Worm (Caenorhabditis elegans) whole organism, mixed stage, embryonic: Measurements from ENCODE around the gene Y39G8B.13.

Experiments
- M03D4.4 ChIP-seq: sonication (generic microtip); optimal IDR thresholded peaks from 2 replicates; lab custom pipeline; 2017; ENCODE audit warnings: mild to moderate bottlenecking, missing genetic modification characterization, missing compliant biosample characterization
- bed-3 ChIP-seq: fragments of 200-800 bp; sonication (Bioruptor generic); optimal IDR thresholded peaks from 3 replicates; lab custom pipeline; 2018; ENCODE audit warnings: mild to moderate bottlenecking, missing genetic modification characterization, moderate library complexity, missing compliant biosample characterization
- blmp-1 ChIP-seq: fragments of 150-350 bp; optimal IDR thresholded peaks from 2 replicates; lab custom pipeline; 2014; ENCODE audit warnings: missing biosample characterization, missing genetic modification characterization
- ceh-39 ChIP-seq: fragments of 150-350 bp; optimal IDR thresholded peaks from 2 replicates; lab custom pipeline; 2014; ENCODE audit warnings: missing biosample characterization, missing genetic modification characterization
- ceh-43 ChIP-seq: fragments of 200-800 bp; sonication (Bioruptor generic); optimal IDR thresholded peaks from 2 replicates; lab custom pipeline; 2018; ENCODE audit warnings: mild to moderate bottlenecking, missing genetic modification characterization, moderate library complexity, missing compliant biosample characterization
- ceh-83 ChIP-seq: fragments of 200-800 bp; sonication (Bioruptor generic); optimal IDR thresholded peaks from 2 replicates; lab custom pipeline; 2018; ENCODE audit warnings: mild to moderate bottlenecking, missing genetic modification characterization, missing compliant biosample characterization
- ces-1 ChIP-seq: fragments of 150-350 bp; optimal IDR thresholded peaks from 2 replicates; lab custom pipeline; 2014; ENCODE audit warnings: missing biosample characterization, missing genetic modification reagents, missing genetic modification characterization
- cnd-1 ChIP-seq: fragments of 200-800 bp; sonication (Bioruptor generic); optimal IDR thresholded peaks from 2 replicates; lab custom pipeline; 2018; ENCODE audit warnings: mild to moderate bottlenecking, missing genetic modification characterization, missing compliant biosample characterization
- drap-1 ChIP-seq: fragments of 200-800 bp; sonication (Bioruptor generic); optimal IDR thresholded peaks from 3 replicates; lab custom pipeline; 2018; ENCODE audit warnings: mild to moderate bottlenecking, missing genetic modification characterization, missing compliant biosample characterization
- elt-1 ChIP-seq: sonication (generic microtip); optimal IDR thresholded peaks from 2 replicates; lab custom pipeline; 2017; ENCODE audit warnings: missing genetic modification characterization, mild to moderate bottlenecking, missing compliant biosample characterization, antibody characterized with exemption, moderate library complexity, borderline replicate concordance; ENCODE audit not compliant: insufficient read depth
- elt-3 ChIP-seq: fragments of 150-350 bp; optimal IDR thresholded peaks from 2 replicates; lab custom pipeline; 2014; ENCODE audit warnings: missing biosample characterization, missing genetic modification characterization
- flh-1 ChIP-seq: fragments of 200-800 bp; sonication (Bioruptor generic); optimal IDR thresholded peaks from 2 replicates; lab custom pipeline; 2018; ENCODE audit warnings: mild to moderate bottlenecking, missing genetic modification characterization, moderate library complexity, missing compliant biosample characterization
- ham-2 ChIP-seq: fragments of 200-800 bp; sonication (Bioruptor generic); optimal IDR thresholded peaks from 2 replicates; lab custom pipeline; 2018; ENCODE audit warnings: mild to moderate bottlenecking, missing genetic modification characterization, missing compliant biosample characterization
- lin-13 ChIP-seq: fragments of 150-350 bp; optimal IDR thresholded peaks from 2 replicates; lab custom pipeline; 2014; ENCODE audit warnings: missing biosample characterization, missing genetic modification characterization
- lin-32 ChIP-seq: fragments of 200-800 bp; sonication (Bioruptor generic); optimal IDR thresholded peaks from 2 replicates; lab custom pipeline; 2018; ENCODE audit warnings: mild to moderate bottlenecking, missing genetic modification characterization, missing compliant biosample characterization
- lsy-2 ChIP-seq: fragments of 150-350 bp; optimal IDR thresholded peaks from 2 replicates; lab custom pipeline; 2014; ENCODE audit warnings: missing biosample characterization, missing genetic modification characterization
- mep-1 ChIP-seq: fragments of 150-350 bp; optimal IDR thresholded peaks from 2 replicates; lab custom pipeline; 2017; ENCODE audit warnings: missing biosample characterization, missing genetic modification reagents, missing genetic modification characterization, inconsistent platforms
- mls-2 ChIP-seq: sonication (generic microtip); optimal IDR thresholded peaks from 2 replicates; lab custom pipeline; 2016; ENCODE audit warnings: mild to moderate bottlenecking, missing genetic modification characterization, moderate library complexity, missing compliant biosample characterization
- nhr-12 ChIP-seq: fragments of 150-350 bp; optimal IDR thresholded peaks from 2 replicates; lab custom pipeline; 2014; ENCODE audit warnings: missing biosample characterization, missing genetic modification characterization
- nhr-2 ChIP-seq: fragments of 150-350 bp; optimal IDR thresholded peaks from 2 replicates; lab custom pipeline; 2014; ENCODE audit warnings: missing biosample characterization, missing genetic modification characterization
- nhr-237 ChIP-seq: fragments of 150-350 bp; optimal IDR thresholded peaks from 2 replicates; lab custom pipeline; 2014; ENCODE audit warnings: missing biosample characterization, missing genetic modification characterization
- nhr-28 ChIP-seq: fragments of 150-350 bp; optimal IDR thresholded peaks from 2 replicates; lab custom pipeline; 2014; ENCODE audit warnings: missing biosample characterization, missing genetic modification characterization
- nhr-76 ChIP-seq: sonication (generic microtip); optimal IDR thresholded peaks from 2 replicates; lab custom pipeline; 2017; ENCODE audit warnings: missing biosample characterization, missing genetic modification characterization
- pha-4 ChIP-seq: fragments of 150-350 bp; optimal IDR thresholded peaks from 2 replicates; lab custom pipeline; 2018; ENCODE audit warnings: missing biosample characterization, missing genetic modification reagents, missing genetic modification characterization
- sem-2 ChIP-seq: fragments of 200-800 bp; sonication (Bioruptor generic); optimal IDR thresholded peaks from 2 replicates; lab custom pipeline; 2018; ENCODE audit warnings: mild to moderate bottlenecking, missing genetic modification characterization, missing compliant biosample characterization
- snpc-4 ChIP-seq: fragments of 150-350 bp; optimal IDR thresholded peaks from 2 replicates; lab custom pipeline; 2014; ENCODE audit warnings: missing biosample characterization, missing genetic modification characterization
- sptf-1 ChIP-seq: sonication (generic microtip); optimal IDR thresholded peaks from 2 replicates; lab custom pipeline; 2017; ENCODE audit warnings: mild to moderate bottlenecking, missing genetic modification characterization, moderate library complexity, missing compliant biosample characterization
- tbx-8 ChIP-seq: fragments of 200-800 bp; sonication (Bioruptor generic); optimal IDR thresholded peaks from 2 replicates; lab custom pipeline; 2018; ENCODE audit warnings: mild to moderate bottlenecking, missing genetic modification characterization, moderate library complexity, missing compliant biosample characterization
- unc-120 ChIP-seq: sonication (generic microtip); optimal IDR thresholded peaks from 2 replicates; lab custom pipeline; 2017; ENCODE audit warnings: missing genetic modification characterization, missing compliant biosample characterization; ENCODE audit not compliant: poor library complexity, severe bottlenecking
- unc-39 ChIP-seq: fragments of 150-350 bp; optimal IDR thresholded peaks from 2 replicates; lab custom pipeline; 2014; ENCODE audit warnings: missing biosample characterization, missing genetic modification characterization
- unc-62 ChIP-seq: fragments of 150-350 bp; optimal IDR thresholded peaks from 2 replicates; lab custom pipeline; 2014; ENCODE audit warnings: missing biosample characterization, missing genetic modification reagents, missing genetic modification characterization
- zip-8 ChIP-seq: fragments of 150-350 bp; optimal IDR thresholded peaks from 2 replicates; lab custom pipeline; 2014; ENCODE audit warnings: missing biosample characterization, missing genetic modification characterization
- ztf-11 ChIP-seq: fragments of 150-350 bp; optimal IDR thresholded peaks from 2 replicates; lab custom pipeline; 2014; ENCODE audit warnings: missing biosample characterization, missing genetic modification characterization

Gene Y39G8B.13

DNA sequence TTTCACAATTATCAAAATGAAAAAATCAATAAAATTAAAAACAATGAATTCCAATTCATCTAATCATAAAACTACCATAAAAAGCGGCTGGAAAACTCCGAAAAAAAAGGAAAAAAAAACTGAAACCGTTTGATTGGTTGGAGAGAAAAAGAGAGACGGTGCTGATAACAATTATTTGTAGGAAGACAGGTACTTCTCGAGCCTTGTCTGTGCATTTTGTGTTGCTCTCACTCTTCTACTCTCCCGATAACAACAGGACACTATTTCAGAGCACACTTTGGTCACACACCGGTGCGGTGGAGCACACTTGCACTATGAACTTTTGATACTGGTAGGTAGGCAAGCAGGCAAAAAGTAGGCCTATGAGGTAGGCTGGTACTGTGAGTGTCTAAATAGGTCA is 26.3 kb downstream of the Y39G8B.13 start:
- no peak for TF ChIP-seq drap-1 (GFP tag; lab: Kevin White, UChicago)
- TF ChIP-seq ceh-39 (tag; lab: Kevin White, UChicago) = no peak
- no peak for TF ChIP-seq lsy-2 (tag; lab: Kevin White, UChicago)

DNA sequence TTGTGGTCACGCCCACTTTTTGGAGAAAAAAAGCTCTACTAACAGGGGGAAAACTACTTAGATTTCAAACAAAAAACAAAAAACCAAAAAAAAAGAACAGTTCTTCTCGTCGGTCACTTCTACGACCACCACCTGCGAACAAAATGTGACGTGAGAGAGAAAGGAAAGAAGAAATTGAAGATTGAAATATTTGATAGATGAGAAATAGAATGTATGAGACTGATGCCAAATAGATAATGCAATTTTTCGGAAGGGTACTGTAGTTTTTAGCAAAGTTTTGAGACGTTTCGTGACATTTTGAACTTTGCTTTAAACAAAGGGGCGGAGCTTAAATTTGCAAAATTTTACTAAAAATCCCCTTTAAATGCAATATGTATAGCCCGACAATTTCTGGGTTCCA is 27.9 kb downstream of the Y39G8B.13 start:
- TF ChIP-seq zip-8 (tag; lab: Kevin White, UChicago) = no peak
- TF ChIP-seq elt-3 (tag; lab: Kevin White, UChicago) = no peak
- TF ChIP-seq unc-120 = no peak
- TF ChIP-seq ceh-43 = no peak
- no peak for TF ChIP-seq tbx-8 (GFP tag; lab: Kevin White, UChicago)
- no peak for TF ChIP-seq bed-3 (GFP tag; lab: Kevin White, UChicago)
- TF ChIP-seq ham-2 (GFP tag; lab: Kevin White, UChicago) = no peak
- no peak for TF ChIP-seq blmp-1 (tag; lab: Kevin White, UChicago)
- TF ChIP-seq M03D4.4 = no peak
- no peak for TF ChIP-seq flh-1 (GFP tag; lab: Kevin White, UChicago)
- no peak for TF ChIP-seq sem-2 (GFP tag; lab: Kevin White, UChicago)
- TF ChIP-seq unc-62 (GFP tag; lab: Kevin White, UChicago) = no peak
- no peak for TF ChIP-seq sptf-1
- no peak for TF ChIP-seq drap-1 (GFP tag; lab: Kevin White, UChicago)
- no peak for TF ChIP-seq mep-1 (tag; lab: Kevin White, UChicago)

DNA sequence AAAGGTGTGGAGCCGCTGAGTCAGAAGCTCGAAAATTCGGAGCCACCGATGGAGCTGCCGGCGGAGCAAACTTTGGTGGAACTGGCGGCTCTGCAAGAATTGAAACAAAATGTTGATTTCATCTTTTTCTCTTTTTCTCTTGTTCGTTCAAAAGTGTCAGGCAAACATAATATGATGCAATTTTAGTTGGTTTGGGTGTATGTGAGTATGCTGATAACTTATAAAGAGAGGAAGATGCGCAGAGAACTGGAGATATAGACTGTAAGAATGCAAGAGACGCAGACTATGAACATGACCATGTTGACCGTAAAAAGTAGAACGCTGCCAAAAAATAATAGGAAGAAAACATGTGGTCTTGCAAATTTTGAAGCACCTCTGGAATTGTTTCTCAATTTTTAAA is 28.8 kb downstream of the Y39G8B.13 start:
- TF ChIP-seq nhr-12 (tag; lab: Kevin White, UChicago) (no peak), drap-1 (GFP tag; lab: Kevin White, UChicago) (no peak), pha-4 (no peak), lin-13 (tag; lab: Kevin White, UChicago) (no peak), unc-120 (no peak), nhr-2 (tag; lab: Kevin White, UChicago) (no peak), cnd-1 (tag; lab: Kevin White, UChicago) (no peak), elt-1 (tag; lab: Kevin White, UChicago) (no peak), nhr-28 (tag; lab: Kevin White, UChicago) (no peak), blmp-1 (tag; lab: Kevin White, UChicago) (no peak), ztf-11 (tag; lab: Kevin White, UChicago) (no peak), lsy-2 (tag; lab: Kevin White, UChicago) (no peak), bed-3 (GFP tag; lab: Kevin White, UChicago) (no peak), snpc-4 (no peak), sem-2 (GFP tag; lab: Kevin White, UChicago) (no peak)

DNA sequence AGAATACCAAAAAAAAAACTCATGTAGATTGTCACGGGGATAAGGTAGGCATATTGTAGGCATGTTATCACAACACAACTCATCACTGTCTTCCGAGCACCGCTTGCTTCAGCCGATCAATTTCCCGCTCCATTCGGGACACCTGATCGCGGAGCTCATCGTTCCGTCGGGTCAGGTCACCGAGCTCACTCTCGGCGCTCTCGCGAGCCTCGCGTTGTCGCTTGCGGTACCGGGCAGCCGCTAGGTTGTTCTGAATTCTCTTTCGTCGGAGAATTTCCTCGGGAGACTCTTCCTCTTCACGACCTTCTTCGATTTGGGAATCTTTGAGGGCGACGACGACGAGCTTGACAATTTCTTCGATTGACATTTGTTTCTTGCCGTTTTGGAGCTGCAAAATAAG is 30.9 kb downstream of the Y39G8B.13 start:
- TF ChIP-seq tbx-8 (GFP tag; lab: Kevin White, UChicago) = no peak
- TF ChIP-seq mep-1 (tag; lab: Kevin White, UChicago) = no peak
- TF ChIP-seq lsy-2 (tag; lab: Kevin White, UChicago) = no peak
- no peak for TF ChIP-seq snpc-4
- no peak for TF ChIP-seq sptf-1
- TF ChIP-seq unc-39 (tag; lab: Kevin White, UChicago) = no peak
- no peak for TF ChIP-seq ztf-11 (tag; lab: Kevin White, UChicago)
- no peak for TF ChIP-seq ceh-83 (GFP tag; lab: Kevin White, UChicago)
- no peak for TF ChIP-seq unc-120
- no peak for TF ChIP-seq ces-1 (GFP tag; lab: Kevin White, UChicago)
- TF ChIP-seq flh-1 (GFP tag; lab: Kevin White, UChicago) = no peak
- no peak for TF ChIP-seq nhr-2 (tag; lab: Kevin White, UChicago)

DNA sequence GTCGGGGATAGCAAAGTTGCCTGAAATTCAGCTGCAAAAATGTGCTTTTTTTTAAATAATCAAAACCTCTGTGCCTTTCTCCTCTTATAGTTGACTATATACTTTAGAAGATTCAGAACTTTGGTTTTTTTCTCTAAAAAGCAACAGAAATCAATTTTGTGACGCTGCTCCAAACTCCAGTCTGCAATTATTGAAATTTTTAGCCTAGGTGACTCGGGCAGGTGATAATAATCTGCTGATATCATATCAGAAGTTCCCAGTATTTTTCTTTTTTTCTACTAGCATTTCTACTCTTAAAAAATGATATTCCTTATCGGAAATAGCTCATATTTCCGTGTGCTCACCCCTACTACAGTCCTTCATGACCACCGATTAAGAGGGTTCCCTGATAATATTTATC is 33.6 kb downstream of the Y39G8B.13 start, which contains the start of gene sre-44:
Gene sre-44 (plus strand): TSS at position 301 of the 400 bp plus-strand sequence.
- TF ChIP-seq zip-8 (tag; lab: Kevin White, UChicago) = no peak
- TF ChIP-seq flh-1 (GFP tag; lab: Kevin White, UChicago) = no peak
- no peak for TF ChIP-seq ceh-39 (tag; lab: Kevin White, UChicago)
- TF ChIP-seq elt-3 (tag; lab: Kevin White, UChicago) = no peak
- no peak for TF ChIP-seq ceh-83 (GFP tag; lab: Kevin White, UChicago)
- TF ChIP-seq ztf-11 (tag; lab: Kevin White, UChicago) = no peak
- TF ChIP-seq sem-2 (GFP tag; lab: Kevin White, UChicago) = no peak
- TF ChIP-seq ceh-43 = no peak
- no peak for TF ChIP-seq nhr-76
- no peak for TF ChIP-seq lin-32
- TF ChIP-seq blmp-1 (tag; lab: Kevin White, UChicago) = no peak
- no peak for TF ChIP-seq snpc-4
- no peak for TF ChIP-seq nhr-12 (tag; lab: Kevin White, UChicago)
- no peak for TF ChIP-seq unc-62 (GFP tag; lab: Kevin White, UChicago)
- TF ChIP-seq nhr-237 (tag; lab: Kevin White, UChicago) = no peak
- no peak for TF ChIP-seq mls-2 (tag; lab: Kevin White, UChicago)
- no peak for TF ChIP-seq pha-4
